Fruit fly (Drosophila melanogaster): Measurements from ENCODE around the gene Pis.

Pis gene

DNA sequence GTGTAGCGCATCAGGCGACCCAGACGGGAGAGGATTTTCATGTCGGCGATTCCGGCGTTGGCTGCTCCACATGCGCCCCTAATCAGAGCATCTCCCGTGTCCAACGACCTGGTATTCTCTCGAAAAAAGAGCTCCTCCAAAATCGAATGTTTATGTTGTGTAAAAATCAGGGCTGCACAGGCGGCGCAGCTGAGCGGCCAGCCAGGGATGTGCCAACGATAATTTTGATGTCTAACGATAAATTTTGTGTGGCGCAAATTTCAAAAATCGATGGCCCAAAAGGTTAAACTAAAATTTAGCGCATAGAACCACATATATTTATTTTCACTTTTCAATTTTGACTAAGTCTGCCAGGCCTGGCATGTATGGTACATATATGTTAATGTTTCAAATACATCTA, 2.5 kb downstream of the Pis start, which contains the start of gene CG9240:
Gene CG9240, minus strand, starts transcription at position 213 of the 400 bp plus-strand sequence.
- TF ChIP-seq psq (GFP tag; optimal IDR thresholded peaks at IDR 0.05) (no peak), Vsx2 (GFP tag; optimal IDR thresholded peaks at IDR 0.05; ENCODE audit: partially characterized antibody) (no peak), rgr (GFP tag; optimal IDR thresholded peaks at IDR 0.05) (peak; percentile 48), brk (GFP tag; optimal IDR thresholded peaks at IDR 0.05) (no peak), br (GFP tag; optimal IDR thresholded peaks at IDR 0.05) (no peak)

DNA sequence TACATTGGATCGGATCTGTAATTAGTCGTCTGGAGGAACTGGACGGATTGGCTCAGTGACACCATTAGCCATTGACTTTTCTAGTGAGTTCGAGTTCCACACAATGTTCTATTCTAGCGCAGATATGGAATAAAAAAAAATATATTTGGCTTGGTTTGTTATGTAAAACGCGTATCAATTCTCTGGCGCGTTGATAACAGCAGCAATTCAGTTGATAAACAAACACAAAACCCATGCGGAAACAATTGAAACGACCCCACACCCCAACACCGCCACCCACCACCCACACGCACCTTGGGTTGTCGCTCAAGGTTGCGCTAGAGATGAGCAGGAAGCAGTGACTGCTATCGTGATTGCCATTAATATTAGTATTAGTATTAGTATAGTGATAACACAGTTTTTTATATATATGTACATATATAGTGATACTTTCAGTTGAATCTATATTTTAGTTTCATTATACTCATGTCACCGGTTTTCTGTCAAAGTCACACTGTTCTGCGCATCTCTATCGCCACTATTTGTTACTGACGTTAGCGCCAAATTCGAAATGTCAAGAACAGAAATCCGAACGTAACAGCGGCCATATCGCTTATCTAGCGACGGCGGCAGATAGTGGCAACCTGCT, 5.9 kb downstream of the Pis start:
- TF ChIP-seq tai (GFP tag; optimal IDR thresholded peaks at IDR 0.05) (no peak), Sp1 (GFP tag; optimal IDR thresholded peaks at IDR 0.05) (peak; percentile 88), foxo (GFP tag; optimal IDR thresholded peaks at IDR 0.05) (peak in 1 of 2 experiments; percentile 95), sv (GFP tag; optimal IDR thresholded peaks at IDR 0.05) (peak; percentile 77), h (GFP tag; optimal IDR thresholded peaks at IDR 0.05) (peak; percentile 90), Abd-B (GFP tag; optimal IDR thresholded peaks at IDR 0.05) (no peak), OdsH (GFP tag; optimal IDR thresholded peaks at IDR 0.05) (peak; percentile 84), dl (GFP tag; optimal IDR thresholded peaks at IDR 0.05; ENCODE audit: insufficient read depth in 1 of 2, partially characterized antibody in 2 of 2) (no peak), Vsx2 (GFP tag; optimal IDR thresholded peaks at IDR 0.05; ENCODE audit: partially characterized antibody) (no peak), Hr78 (GFP tag; optimal IDR thresholded peaks at IDR 0.05) (no peak), GATAd (GFP tag; optimal IDR thresholded peaks at IDR 0.05) (no peak), Dif (GFP tag; optimal IDR thresholded peaks at IDR 0.05; ENCODE audit: partially characterized antibody) (no peak), Jra (GFP tag; optimal IDR thresholded peaks at IDR 0.05) (peak; percentile 49), sage (GFP tag; optimal IDR thresholded peaks at IDR 0.05) (peak; percentile 74), Hnf4 (GFP tag; optimal IDR thresholded peaks at IDR 0.05) (peak; percentile 71), HLH106 (tag; optimal IDR thresholded peaks at IDR 0.05) (peak; percentile 88), Mio (GFP tag; optimal IDR thresholded peaks at IDR 0.05) (no peak), CG9705 (GFP tag; optimal IDR thresholded peaks at IDR 0.05) (peak; percentile 70), rgr (GFP tag; optimal IDR thresholded peaks at IDR 0.05) (peak; percentile 92), pan (optimal IDR thresholded peaks at IDR 0.05) (no peak), fru (GFP tag; optimal IDR thresholded peaks at IDR 0.05) (peak; percentile 87), CrebA (GFP tag; optimal IDR thresholded peaks at IDR 0.05; ENCODE audit: borderline replicate concordance) (no peak), N (GFP tag; optimal IDR thresholded peaks at IDR 0.05) (no peak), dsf (GFP tag; optimal IDR thresholded peaks at IDR 0.05; ENCODE audit: borderline replicate concordance) (no peak), usp (GFP tag; optimal IDR thresholded peaks at IDR 0.05) (no peak), woc (GFP tag; optimal IDR thresholded peaks at IDR 0.05) (peak; percentile 33), br (GFP tag; optimal IDR thresholded peaks at IDR 0.05) (peak; percentile 70), psq (GFP tag; optimal IDR thresholded peaks at IDR 0.05) (peak; percentile 73), Dfd (GFP tag; optimal IDR thresholded peaks at IDR 0.05) (no peak), ey (GFP tag; optimal IDR thresholded peaks at IDR 0.05) (peak; percentile 61), dmrt93B (GFP tag; optimal IDR thresholded peaks at IDR 0.05) (peak; percentile 85), Myc (optimal IDR thresholded peaks at IDR 0.05) (peak; percentile 59), Hr83 (GFP tag; optimal IDR thresholded peaks at IDR 0.05; ENCODE audit: poor library complexity, severe bottlenecking) (no peak), CG32264 (GFP tag; optimal IDR thresholded peaks at IDR 0.05) (peak; percentile 20), Rel (GFP tag; optimal IDR thresholded peaks at IDR 0.05) (peak; percentile 69), Rel (tag; optimal IDR thresholded peaks at IDR 0.05) (peak; percentile 43), jim (GFP tag; optimal IDR thresholded peaks at IDR 0.05) (no peak), brk (GFP tag; optimal IDR thresholded peaks at IDR 0.05) (no peak), lola (GFP tag; optimal IDR thresholded peaks at IDR 0.05) (no peak)

All from whole organism, wandering third instar larva.